Worm (Caenorhabditis elegans) whole organism, L4/young adult: ENCODE data around the gene hcp-3.

Source experiments
- W03F9.2 ChIP-seq: fragments of 150-350 bp; optimal IDR thresholded peaks from 2 replicates; lab custom pipeline; 2014; ENCODE audit warnings: missing biosample characterization, missing genetic modification characterization
- him-1 ChIP-seq: sonication (generic microtip); optimal IDR thresholded peaks from 2 replicates; lab custom pipeline; 2016; ENCODE audit warnings: missing genotype, missing genetic modification reagents, missing genetic modification characterization, missing compliant biosample characterization

DNA sequence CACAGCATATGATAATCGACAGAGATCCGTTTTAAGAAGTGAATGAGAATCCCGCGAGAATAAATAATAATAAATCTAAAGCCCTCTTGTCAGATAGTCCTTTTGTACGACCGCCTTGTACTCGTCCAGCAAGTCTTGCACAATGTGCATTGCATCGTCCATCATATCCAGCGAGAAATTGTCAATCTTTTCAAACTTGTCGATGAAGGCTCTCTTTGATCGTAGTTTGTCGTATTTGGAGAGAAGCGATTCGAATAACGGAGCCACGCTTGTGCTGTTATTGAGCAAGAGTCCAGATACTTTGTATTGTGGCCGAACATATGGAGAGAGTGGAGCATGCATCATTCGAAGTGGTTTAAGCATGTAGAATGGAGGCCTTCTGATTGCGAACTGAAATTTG is 10.3 kb upstream of the hcp-3 start:
- no peak for TF ChIP-seq him-1 (tag; lab: Kevin White, UChicago)
- TF ChIP-seq W03F9.2 (tag; lab: Kevin White, UChicago) = no peak
